Fruit fly (Drosophila melanogaster) whole organism, wandering third instar larva: ENCODE results near the gene fru.

Source experiments
- HLH106 ChIP-seq: fragments of 200-800 bp; optimal IDR thresholded peaks from 3 replicates; lab custom pipeline; 2019; ENCODE audit warnings: missing biosample characterization, mild to moderate bottlenecking, missing genetic modification characterization, moderate library complexity
- Hr78 ChIP-seq: fragments of >200 bp; optimal IDR thresholded peaks from 2 replicates; lab custom pipeline; 2017; ENCODE audit warnings: missing biosample characterization, missing genetic modification characterization
- Hr83 ChIP-seq: fragments of 200-300 bp; sonication (Bioruptor generic); optimal IDR thresholded peaks from 2 replicates; lab custom pipeline; 2016; ENCODE audit warnings: missing biosample characterization, mild to moderate bottlenecking, missing genetic modification characterization, moderate library complexity; ENCODE audit not compliant: poor library complexity, severe bottlenecking
- N ChIP-seq: fragments of >200 bp; optimal IDR thresholded peaks from 2 replicates; lab custom pipeline; 2018; ENCODE audit warnings: missing biosample characterization, missing external identifiers, missing genetic modification characterization
- br ChIP-seq: fragments of 200-800 bp; sonication (Bioruptor generic); optimal IDR thresholded peaks from 2 replicates; lab custom pipeline; 2016; ENCODE audit warnings: missing biosample characterization, missing genetic modification characterization
- ey ChIP-seq: fragments of 200-800 bp; sonication (Bioruptor generic); optimal IDR thresholded peaks from 2 replicates; lab custom pipeline; 2016; ENCODE audit warnings: missing biosample characterization, missing genetic modification characterization
- h ChIP-seq: fragments of 200-800 bp; sonication (Bioruptor generic); optimal IDR thresholded peaks from 3 replicates; lab custom pipeline; 2016; ENCODE audit warnings: missing biosample characterization, mild to moderate bottlenecking, missing genetic modification characterization
- pan ChIP-seq: fragments of >200 bp; optimal IDR thresholded peaks from 2 replicates; lab custom pipeline; 2017
- rgr ChIP-seq: fragments of 200-800 bp; sonication (Bioruptor generic); optimal IDR thresholded peaks from 3 replicates; lab custom pipeline; 2016; ENCODE audit warnings: missing biosample characterization, mild to moderate bottlenecking, missing genetic modification characterization

DNA sequence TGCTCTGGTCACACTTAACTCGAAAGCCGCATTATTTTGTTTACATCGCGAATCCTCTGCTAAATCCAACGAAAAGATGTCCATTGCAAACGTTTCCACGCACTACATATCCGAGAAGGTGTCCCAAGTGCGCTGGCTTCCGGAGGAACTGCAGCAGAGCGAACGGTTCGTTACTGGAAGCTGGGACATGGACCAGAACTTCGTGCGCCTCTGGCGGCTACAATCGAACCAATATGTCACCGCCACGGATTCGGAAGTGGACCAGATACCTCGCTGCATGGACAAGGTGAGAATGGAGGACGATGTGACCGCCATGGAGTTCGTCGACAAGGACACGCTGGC, 178.8 kb downstream of the fru start:
- TF ChIP-seq Hr78 (GFP tag; lab: Kevin White, UChicago), result no peak
- TF ChIP-seq ey (GFP tag; lab: Kevin White, UChicago), result no peak
- TF ChIP-seq br (GFP tag; lab: Kevin White, UChicago), result no peak
- TF ChIP-seq rgr (GFP tag; lab: Kevin White, UChicago), result no peak
- TF ChIP-seq HLH106, result no peak
- no peak for TF ChIP-seq h
- no peak for TF ChIP-seq pan (lab: Kevin White, UChicago)
- no peak for TF ChIP-seq Hr83 (GFP tag; lab: Kevin White, UChicago)
- TF ChIP-seq N, result no peak
